Fruit fly (Drosophila melanogaster): ENCODE results near the gene EndoA.
A peak's percentile ranks its signal among the peaks of the same experiment; 100 is the strongest.

EndoA gene

DNA sequence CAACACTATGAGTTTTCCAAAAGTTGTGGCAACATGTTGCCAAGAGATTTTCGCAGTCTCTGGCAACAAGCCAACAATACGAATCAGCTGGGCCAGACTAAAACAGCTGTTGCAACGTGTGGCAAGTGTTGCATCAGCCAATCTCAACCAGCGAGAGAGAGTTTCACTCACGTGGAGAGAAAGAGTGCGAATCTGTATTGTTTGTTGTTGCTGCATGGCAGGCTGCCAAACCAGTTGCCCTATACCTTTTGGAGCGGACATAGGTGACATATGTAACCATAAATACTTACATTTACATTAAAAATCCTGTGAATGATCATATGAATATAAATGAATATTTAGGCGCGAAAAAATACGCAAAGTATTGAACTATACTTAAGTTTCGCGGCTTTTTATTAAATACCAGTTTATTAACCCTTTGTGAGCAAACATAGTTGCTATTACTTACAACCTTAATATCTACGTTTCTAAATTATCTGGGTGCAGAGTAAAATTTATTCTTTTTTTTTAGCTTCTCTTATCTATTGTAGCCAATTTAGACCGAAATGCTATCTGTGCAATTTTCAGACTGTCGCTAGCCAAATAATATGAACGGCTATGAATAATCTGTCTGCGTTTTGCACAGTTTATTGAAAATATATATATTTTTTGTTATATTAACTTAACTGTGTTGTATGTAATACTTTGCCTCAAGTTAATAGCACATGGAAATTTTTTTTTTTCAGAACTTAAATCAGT, 7.6 kb downstream of the EndoA start (continued):
- TF ChIP-seq trh (GFP tag; optimal IDR thresholded peaks at IDR 0.05) (no peak), onecut (GFP tag; IDR thresholded peaks at IDR 0.05) (no peak; the same call in 1 of the 2 replicates), p53 (GFP tag; optimal IDR thresholded peaks at IDR 0.05) (no peak), luna (GFP tag; optimal IDR thresholded peaks at IDR 0.05) (no peak), CG2889 (GFP tag; IDR thresholded peaks at IDR 0.05) (no peak), CG6791 (GFP tag; IDR thresholded peaks at IDR 0.05; ENCODE audit: partially characterized antibody) (no peak), CG15479 (GFP tag; optimal IDR thresholded peaks at IDR 0.05) (peak; percentile 61), CG16815 (GFP tag; optimal IDR thresholded peaks at IDR 0.05) (peak; percentile 13), CG30431 (GFP tag; optimal IDR thresholded peaks at IDR 0.05) (peak; percentile 14), CG8765 (GFP tag; IDR thresholded peaks at IDR 0.05) (no peak), Fer3 (tag; optimal IDR thresholded peaks at IDR 0.05) (no peak), CG14710 (tag; optimal IDR thresholded peaks at IDR 0.05) (peak; percentile 1), CG10321 (GFP tag; IDR thresholded peaks at IDR 0.05) (no peak), E2f1 (GFP tag; IDR thresholded peaks at IDR 0.05) (0 out of 2 replicates have a peak, but pooled peaks have one; percentile 16), al (GFP tag; IDR thresholded peaks at IDR 0.05) (no peak), jing (GFP tag; optimal IDR thresholded peaks at IDR 0.05) (no peak), usp (GFP tag; optimal IDR thresholded peaks at IDR 0.05) (no peak), Mes4 (GFP tag; optimal IDR thresholded peaks at IDR 0.05) (no peak), CG10462 (GFP tag; optimal IDR thresholded peaks at IDR 0.05) (peak; percentile 20), dysf (GFP tag; IDR thresholded peaks at IDR 0.05) (no peak; the same call in 2 of the 3 replicates), emc (GFP tag; optimal IDR thresholded peaks at IDR 0.05) (no peak), grn (GFP tag; optimal IDR thresholded peaks at IDR 0.05) (no peak), Max (GFP tag; optimal IDR thresholded peaks at IDR 0.05) (no peak), ase (GFP tag; IDR thresholded peaks at IDR 0.05) (no peak), sc (optimal IDR thresholded peaks at IDR 0.05) (no peak), sc (GFP tag; optimal IDR thresholded peaks at IDR 0.05) (no peak), btn (GFP tag; optimal IDR thresholded peaks at IDR 0.05) (no peak), Ssrp (tag; optimal IDR thresholded peaks at IDR 0.05) (peak; percentile 8), CG12744 (GFP tag; optimal IDR thresholded peaks at IDR 0.05) (no peak), CG16779 (GFP tag; IDR thresholded peaks at IDR 0.05) (no peak), cg (GFP tag; optimal IDR thresholded peaks at IDR 0.05) (peak; percentile 9), CG4854 (GFP tag; optimal IDR thresholded peaks at IDR 0.05) (no peak), CG32772 (GFP tag; IDR thresholded peaks at IDR 0.05) (no peak), vfl (GFP tag; optimal IDR thresholded peaks at IDR 0.05) (no peak), eve (GFP tag; optimal IDR thresholded peaks at IDR 0.05) (no peak), CG10209 (GFP tag; optimal IDR thresholded peaks at IDR 0.05) (no peak), tna (GFP tag; IDR thresholded peaks at IDR 0.05; ENCODE audit: partially characterized antibody) (no peak), zen (tag; optimal IDR thresholded peaks at IDR 0.05) (peak; percentile 3), Ada2b (GFP tag; IDR thresholded peaks at IDR 0.05) (no peak), odd (GFP tag; optimal IDR thresholded peaks at IDR 0.05) (no peak), YL-1 (GFP tag; optimal IDR thresholded peaks at IDR 0.05) (no peak), CG10959 (GFP tag; IDR thresholded peaks at IDR 0.05) (no peak), fd102C (GFP tag; optimal IDR thresholded peaks at IDR 0.05) (no peak), corto (GFP tag; optimal IDR thresholded peaks at IDR 0.05) (no peak), Nf-YC (tag; optimal IDR thresholded peaks at IDR 0.05) (no peak), jumu (GFP tag; optimal IDR thresholded peaks at IDR 0.05) (no peak), Atf-2 (GFP tag; optimal IDR thresholded peaks at IDR 0.05) (no peak), Atf3 (GFP tag; optimal IDR thresholded peaks at IDR 0.05) (no peak), CG6254 (GFP tag; optimal IDR thresholded peaks at IDR 0.05) (no peak), croc (GFP tag; conservative IDR thresholded peaks at IDR 0.05) (no peak), CG7271 (tag; optimal IDR thresholded peaks at IDR 0.05) (no peak)

Measured in whole organism, embryonic.